Fruit fly (Drosophila melanogaster): ENCODE measurements around the gene Jasper.

Gene Jasper

DNA sequence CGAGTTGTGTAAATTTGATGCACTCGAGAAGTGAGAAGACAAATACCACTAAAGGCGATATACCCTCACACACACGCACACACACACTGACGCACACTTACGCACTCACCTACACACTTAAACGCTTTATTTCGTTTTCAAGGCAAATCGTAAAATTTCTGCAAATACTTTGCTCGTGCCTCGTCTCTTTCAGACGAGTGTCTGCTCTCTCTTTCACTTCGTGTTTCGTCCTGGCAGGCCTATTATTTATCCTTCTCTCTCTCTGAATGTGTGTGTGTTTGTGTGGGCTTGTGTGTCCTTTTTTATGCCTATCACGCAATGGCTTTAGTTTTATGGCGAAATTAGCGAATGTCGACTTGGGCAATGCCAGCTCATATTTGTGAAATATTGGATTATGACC, 45.9 kb downstream of the Jasper start:
- TF ChIP-seq kay (GFP tag; ENCODE audit: borderline replicate concordance) (no peak), CG7045 (GFP tag; optimal IDR thresholded peaks at IDR 0.05) (no peak), CG33017 (tag; optimal IDR thresholded peaks at IDR 0.05) (no peak), ovo (GFP tag; optimal IDR thresholded peaks at IDR 0.05) (no peak), CG1620 (GFP tag; optimal IDR thresholded peaks at IDR 0.05) (no peak), cnc (optimal IDR thresholded peaks at IDR 0.05) (no peak), Mnt (GFP tag; optimal IDR thresholded peaks at IDR 0.05) (no peak), pad (GFP tag; optimal IDR thresholded peaks at IDR 0.05) (no peak), bab1 (GFP tag; optimal IDR thresholded peaks at IDR 0.05) (no peak), Crg-1 (GFP tag; optimal IDR thresholded peaks at IDR 0.05) (no peak), CG7101 (tag; optimal IDR thresholded peaks at IDR 0.05) (no peak), toe (GFP tag; optimal IDR thresholded peaks at IDR 0.05) (no peak), CG11617 (GFP tag; optimal IDR thresholded peaks at IDR 0.05) (no peak), Hr96 (GFP tag; optimal IDR thresholded peaks at IDR 0.05) (no peak), Clk (GFP tag; optimal IDR thresholded peaks at IDR 0.05) (no peak), tj (GFP tag; optimal IDR thresholded peaks at IDR 0.05) (no peak), CG12768 (GFP tag; optimal IDR thresholded peaks at IDR 0.05) (no peak), CG5204 (GFP tag; optimal IDR thresholded peaks at IDR 0.05) (no peak), cic (GFP tag; optimal IDR thresholded peaks at IDR 0.05) (no peak), CG14711 (tag; optimal IDR thresholded peaks at IDR 0.05) (no peak)

- TF ChIP-seq CG5204 (GFP tag; optimal IDR thresholded peaks at IDR 0.05), result peak; percentile 39
- peak; percentile 84 for TF ChIP-seq CG33017 (tag; optimal IDR thresholded peaks at IDR 0.05)
- peak; percentile 76 for TF ChIP-seq CG11617 (GFP tag; optimal IDR thresholded peaks at IDR 0.05)
- TF ChIP-seq CG1620 (GFP tag; optimal IDR thresholded peaks at IDR 0.05), result peak; percentile 49
- TF ChIP-seq CG12768 (GFP tag; optimal IDR thresholded peaks at IDR 0.05), result peak; percentile 78
- no peak for TF ChIP-seq pad (GFP tag; optimal IDR thresholded peaks at IDR 0.05)
- peak; percentile 88 for TF ChIP-seq toe (GFP tag; optimal IDR thresholded peaks at IDR 0.05)
- TF ChIP-seq tj (GFP tag; optimal IDR thresholded peaks at IDR 0.05), result peak; percentile 66
- no peak for TF ChIP-seq bab1 (GFP tag; optimal IDR thresholded peaks at IDR 0.05)
- TF ChIP-seq Mnt (GFP tag; optimal IDR thresholded peaks at IDR 0.05), result peak; percentile 65
- peak; percentile 81 for TF ChIP-seq cic (GFP tag; optimal IDR thresholded peaks at IDR 0.05)
- peak; percentile 47 for TF ChIP-seq ovo (GFP tag; optimal IDR thresholded peaks at IDR 0.05)
- peak; percentile 38 for TF ChIP-seq CG7045 (GFP tag; optimal IDR thresholded peaks at IDR 0.05)
- peak; percentile 65 for TF ChIP-seq Hr96 (GFP tag; optimal IDR thresholded peaks at IDR 0.05)
- TF ChIP-seq cnc (optimal IDR thresholded peaks at IDR 0.05), result no peak
- peak; percentile 47 for TF ChIP-seq Clk (GFP tag; optimal IDR thresholded peaks at IDR 0.05)
- TF ChIP-seq CG7101 (tag; optimal IDR thresholded peaks at IDR 0.05), result peak; percentile 57
- no peak for TF ChIP-seq CG14711 (tag; optimal IDR thresholded peaks at IDR 0.05)
- peak; percentile 79 for TF ChIP-seq kay (GFP tag; ENCODE audit: borderline replicate concordance)
- TF ChIP-seq Crg-1 (GFP tag; optimal IDR thresholded peaks at IDR 0.05), result peak; percentile 50
Observed at dm6 chr3R:30099341-30099871, 47.1 kb downstream of the Jasper start.

DNA sequence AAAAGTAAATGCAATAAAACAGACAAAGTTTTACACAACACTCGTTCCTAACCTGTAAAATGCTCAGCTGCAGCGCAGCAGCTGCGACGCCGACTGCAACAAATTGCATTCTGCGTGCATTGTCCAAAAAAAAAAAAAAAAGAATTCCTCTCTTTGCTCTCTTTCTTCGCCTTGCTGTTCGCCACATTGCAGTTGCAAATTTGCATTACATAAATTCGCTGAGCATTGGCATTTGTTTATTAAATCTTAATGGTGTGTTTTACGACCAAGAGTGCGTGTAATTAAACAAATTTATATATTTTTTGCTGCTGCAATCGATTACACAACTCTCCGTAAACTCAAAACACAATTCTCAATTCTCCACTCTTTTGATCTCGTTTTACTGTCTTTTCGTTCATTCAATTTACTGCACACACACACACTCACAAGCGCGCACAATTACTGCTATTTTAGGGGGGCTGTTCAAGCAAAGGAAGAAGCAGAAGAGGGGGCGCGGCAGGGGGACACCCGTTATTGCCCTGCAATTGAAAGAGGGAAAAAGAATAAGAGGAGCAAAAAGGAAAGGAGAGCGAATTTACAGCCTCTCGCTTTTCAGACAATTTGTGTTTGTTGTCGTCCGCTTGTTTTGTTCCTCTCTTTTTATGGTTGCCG, 48.1 kb downstream of the Jasper start:
- TF ChIP-seq cnc (optimal IDR thresholded peaks at IDR 0.05), result no peak
- TF ChIP-seq CG11617 (GFP tag; optimal IDR thresholded peaks at IDR 0.05), result no peak
- no peak for TF ChIP-seq CG5204 (GFP tag; optimal IDR thresholded peaks at IDR 0.05)
- TF ChIP-seq toe (GFP tag; optimal IDR thresholded peaks at IDR 0.05), result no peak
- no peak for TF ChIP-seq kay (GFP tag; ENCODE audit: borderline replicate concordance)
- no peak for TF ChIP-seq CG7045 (GFP tag; optimal IDR thresholded peaks at IDR 0.05)
- TF ChIP-seq Clk (GFP tag; optimal IDR thresholded peaks at IDR 0.05), result no peak
- TF ChIP-seq CG7101 (tag; optimal IDR thresholded peaks at IDR 0.05), result no peak
- TF ChIP-seq Crg-1 (GFP tag; optimal IDR thresholded peaks at IDR 0.05), result no peak
- peak; percentile 83 for TF ChIP-seq tj (GFP tag; optimal IDR thresholded peaks at IDR 0.05)
- TF ChIP-seq CG12768 (GFP tag; optimal IDR thresholded peaks at IDR 0.05), result no peak
- no peak for TF ChIP-seq CG33017 (tag; optimal IDR thresholded peaks at IDR 0.05)
- TF ChIP-seq pad (GFP tag; optimal IDR thresholded peaks at IDR 0.05), result peak; percentile 99
- no peak for TF ChIP-seq CG1620 (GFP tag; optimal IDR thresholded peaks at IDR 0.05)
- TF ChIP-seq cic (GFP tag; optimal IDR thresholded peaks at IDR 0.05), result no peak
- no peak for TF ChIP-seq CG14711 (tag; optimal IDR thresholded peaks at IDR 0.05)
- TF ChIP-seq Mnt (GFP tag; optimal IDR thresholded peaks at IDR 0.05), result peak; percentile 15
- peak; percentile 35 for TF ChIP-seq Hr96 (GFP tag; optimal IDR thresholded peaks at IDR 0.05)
- no peak for TF ChIP-seq bab1 (GFP tag; optimal IDR thresholded peaks at IDR 0.05)
- TF ChIP-seq ovo (GFP tag; optimal IDR thresholded peaks at IDR 0.05), result peak; percentile 94

DNA sequence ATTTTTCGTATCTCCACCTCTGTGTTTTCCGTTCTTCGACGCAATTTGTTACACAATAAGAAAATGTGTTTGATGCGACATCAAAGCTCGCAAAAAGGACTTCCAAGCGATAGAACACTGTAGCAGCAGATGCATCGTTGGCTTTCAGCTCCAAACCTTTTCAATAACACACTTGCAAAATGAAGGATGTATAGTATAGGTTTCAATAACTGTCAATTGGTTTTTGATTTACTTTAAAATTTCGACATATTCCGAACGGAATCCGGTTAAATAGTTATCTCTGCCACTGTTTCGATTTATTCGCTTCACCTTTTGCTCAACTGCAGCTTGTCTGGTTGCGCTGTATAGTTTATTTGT, 48.6 kb downstream of the Jasper start:
- TF ChIP-seq toe (GFP tag; optimal IDR thresholded peaks at IDR 0.05), result no peak
- no peak for TF ChIP-seq Mnt (GFP tag; optimal IDR thresholded peaks at IDR 0.05)
- no peak for TF ChIP-seq ovo (GFP tag; optimal IDR thresholded peaks at IDR 0.05)
- TF ChIP-seq CG7101 (tag; optimal IDR thresholded peaks at IDR 0.05), result no peak

DNA sequence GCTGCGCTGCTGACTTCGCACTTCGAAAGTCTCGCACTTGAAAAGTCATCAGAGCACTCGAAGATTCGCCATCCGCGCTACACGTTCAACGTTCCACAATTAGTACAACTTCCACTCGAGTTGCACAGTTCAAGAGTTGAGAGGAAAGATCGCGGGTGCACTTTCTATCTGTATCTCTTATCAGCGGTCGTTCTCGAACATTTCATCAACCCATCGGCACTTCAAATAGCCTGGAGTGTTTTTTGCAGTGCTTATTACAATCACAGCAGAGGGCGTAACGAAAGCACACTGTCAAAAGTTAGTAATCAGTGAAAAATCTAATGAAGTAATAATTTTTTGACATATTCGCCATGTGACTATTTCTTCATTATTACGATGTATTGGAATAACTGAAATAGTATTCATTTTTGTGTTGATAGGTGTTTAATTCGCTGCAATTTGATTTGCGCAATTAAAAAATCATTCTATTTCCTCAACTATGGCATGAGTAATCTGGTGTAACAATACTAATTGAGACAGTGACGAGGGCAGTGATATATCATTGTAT, 49.1 kb downstream of the Jasper start:
- TF ChIP-seq CG11617 (GFP tag; optimal IDR thresholded peaks at IDR 0.05) (no peak), CG12768 (GFP tag; optimal IDR thresholded peaks at IDR 0.05) (no peak), Hr96 (GFP tag; optimal IDR thresholded peaks at IDR 0.05) (no peak), Clk (GFP tag; optimal IDR thresholded peaks at IDR 0.05) (no peak), Mnt (GFP tag; optimal IDR thresholded peaks at IDR 0.05) (no peak), CG14711 (tag; optimal IDR thresholded peaks at IDR 0.05) (no peak), CG33017 (tag; optimal IDR thresholded peaks at IDR 0.05) (peak; percentile 78), CG1620 (GFP tag; optimal IDR thresholded peaks at IDR 0.05) (no peak), CG7045 (GFP tag; optimal IDR thresholded peaks at IDR 0.05) (no peak), kay (GFP tag; ENCODE audit: borderline replicate concordance) (peak; percentile 92), pad (GFP tag; optimal IDR thresholded peaks at IDR 0.05) (no peak), Crg-1 (GFP tag; optimal IDR thresholded peaks at IDR 0.05) (no peak), bab1 (GFP tag; optimal IDR thresholded peaks at IDR 0.05) (peak; percentile 50), toe (GFP tag; optimal IDR thresholded peaks at IDR 0.05) (no peak), ovo (GFP tag; optimal IDR thresholded peaks at IDR 0.05) (no peak), cic (GFP tag; optimal IDR thresholded peaks at IDR 0.05) (no peak), cnc (optimal IDR thresholded peaks at IDR 0.05) (no peak), CG7101 (tag; optimal IDR thresholded peaks at IDR 0.05) (peak; percentile 47), CG5204 (GFP tag; optimal IDR thresholded peaks at IDR 0.05) (peak; percentile 36), tj (GFP tag; optimal IDR thresholded peaks at IDR 0.05) (peak; percentile 26)

Data from whole organism, adult.